Fruit fly (Drosophila melanogaster): ENCODE measurements around the gene CG17075.
A peak's percentile ranks its signal among the peaks of the same experiment; 100 is the strongest.

DNA sequence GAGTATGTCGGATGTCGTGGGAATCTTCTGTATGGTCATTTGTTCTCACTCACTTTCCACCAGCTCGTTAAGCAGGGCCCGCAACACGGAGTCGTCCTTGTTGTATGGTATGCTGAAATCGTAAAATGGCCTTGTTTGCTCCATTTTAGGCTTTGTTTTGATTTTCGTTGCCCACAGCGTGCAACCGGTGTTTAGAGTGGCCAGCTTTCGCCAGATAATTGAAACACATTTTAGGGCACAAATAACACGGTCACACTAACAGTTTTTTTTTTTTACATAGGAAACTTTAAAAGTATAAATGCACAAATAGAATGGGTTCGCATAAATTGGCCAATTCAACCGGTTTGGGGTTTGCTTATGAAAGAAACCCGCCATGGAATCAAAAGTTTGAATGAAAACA lies 15.1 kb downstream of the CG17075 start, which contains the start of gene Rpp30:
- peak; percentile 67 for TF ChIP-seq Ets97D (GFP tag; optimal IDR thresholded peaks at IDR 0.05)
- no peak for TF ChIP-seq HHEX (GFP tag; optimal IDR thresholded peaks at IDR 0.05)
- no peak for TF ChIP-seq CG16779 (GFP tag; IDR thresholded peaks at IDR 0.05)
- TF ChIP-seq Myb (GFP tag; optimal IDR thresholded peaks at IDR 0.05) = peak; percentile 69
- peak; percentile 28 for TF ChIP-seq CG14710 (tag; optimal IDR thresholded peaks at IDR 0.05)
- TF ChIP-seq dan (GFP tag; IDR thresholded peaks at IDR 0.05) = no peak
- TF ChIP-seq HmgZ (tag; optimal IDR thresholded peaks at IDR 0.05) = peak; percentile 49
- TF ChIP-seq CG9932 (GFP tag; IDR thresholded peaks at IDR 0.05) = no peak
